Worm (Caenorhabditis elegans) whole organism, L4/young adult: ENCODE data around the gene mcm-10.

Experiments
- W03F9.2 ChIP-seq: fragments of 150-350 bp; optimal IDR thresholded peaks from 2 replicates; lab custom pipeline; 2014; ENCODE audit warnings: missing biosample characterization, missing genetic modification characterization
- dao-5 ChIP-seq: sonication (generic microtip); optimal IDR thresholded peaks from 2 replicates; lab custom pipeline; 2016; ENCODE audit warnings: missing genotype, missing genetic modification characterization, moderate library complexity, missing compliant biosample characterization
- him-1 ChIP-seq: sonication (generic microtip); optimal IDR thresholded peaks from 2 replicates; lab custom pipeline; 2016; ENCODE audit warnings: missing genotype, missing genetic modification reagents, missing genetic modification characterization, missing compliant biosample characterization

The mcm-10 gene

ce11 chrIII:11317164-11317620, at the start of gene mcm-10:
Gene mcm-10 (plus strand): TSS chrIII:11317570.
- TF ChIP-seq W03F9.2 (tag; lab: Kevin White, UChicago) (peak; percentile 59), him-1 (tag; lab: Kevin White, UChicago) (peak; percentile 31), dao-5 (no peak)

ce11 chrIII:11268532-11268931, 48.8 kb upstream of the mcm-10 start:
- TF ChIP-seq W03F9.2 (tag; lab: Kevin White, UChicago), result no peak
- no peak for TF ChIP-seq dao-5
- TF ChIP-seq him-1 (tag; lab: Kevin White, UChicago), result no peak

- TF ChIP-seq W03F9.2 (tag; lab: Kevin White, UChicago) (no peak), dao-5 (no peak), him-1 (tag; lab: Kevin White, UChicago) (no peak)
These were observed 48.2 kb upstream of the mcm-10 start for ce11 chrIII:11269206-11269605.

- no peak for TF ChIP-seq W03F9.2 (tag; lab: Kevin White, UChicago)
- TF ChIP-seq him-1 (tag; lab: Kevin White, UChicago), result no peak
- TF ChIP-seq dao-5, result no peak
These were observed 46.6 kb upstream of the mcm-10 start, which contains the start of gene obr-1 for ce11 chrIII:11270795-11271194. Gene obr-1 (minus strand): TSS chrIII:11270895.

ce11 chrIII:11274590-11275116, 42.7 kb upstream of the mcm-10 start, which contains the start of gene Y47D3A.20:
Gene Y47D3A.20 (plus strand): TSS chrIII:11275066.
- TF ChIP-seq W03F9.2 (tag; lab: Kevin White, UChicago) (no peak), dao-5 (no peak)

ce11 chrIII:11278817-11279216, 38.6 kb upstream of the mcm-10 start, which contains the start of gene Y47D3A.21:
Gene Y47D3A.21 (minus strand): TSS chrIII:11278917.
- no peak for TF ChIP-seq W03F9.2 (tag; lab: Kevin White, UChicago)
- no peak for TF ChIP-seq him-1 (tag; lab: Kevin White, UChicago)
- TF ChIP-seq dao-5, result no peak

ce11 chrIII:11279954-11280353, 37.4 kb upstream of the mcm-10 start:
- no peak for TF ChIP-seq W03F9.2 (tag; lab: Kevin White, UChicago)
- no peak for TF ChIP-seq him-1 (tag; lab: Kevin White, UChicago)
- no peak for TF ChIP-seq dao-5

ce11 chrIII:11283648-11284047, 33.7 kb upstream of the mcm-10 start:
- TF ChIP-seq him-1 (tag; lab: Kevin White, UChicago) (no peak), W03F9.2 (tag; lab: Kevin White, UChicago) (no peak), dao-5 (no peak)

- no peak for TF ChIP-seq W03F9.2 (tag; lab: Kevin White, UChicago)
- TF ChIP-seq dao-5, result no peak
- TF ChIP-seq him-1 (tag; lab: Kevin White, UChicago), result no peak
These were observed 31.3 kb upstream of the mcm-10 start for ce11 chrIII:11286069-11286468.

- TF ChIP-seq W03F9.2 (tag; lab: Kevin White, UChicago) (no peak), dao-5 (no peak)
These were observed 30.0 kb upstream of the mcm-10 start for ce11 chrIII:11287340-11287739.

- TF ChIP-seq W03F9.2 (tag; lab: Kevin White, UChicago) (no peak), dao-5 (no peak), him-1 (tag; lab: Kevin White, UChicago) (no peak)
These were observed 29.1 kb upstream of the mcm-10 start for ce11 chrIII:11288295-11288694.

- TF ChIP-seq dao-5, result no peak
- no peak for TF ChIP-seq W03F9.2 (tag; lab: Kevin White, UChicago)
- no peak for TF ChIP-seq him-1 (tag; lab: Kevin White, UChicago)
These were observed 27.5 kb upstream of the mcm-10 start for ce11 chrIII:11289876-11290275.

- TF ChIP-seq dao-5, result no peak
- peak; percentile 39 for TF ChIP-seq W03F9.2 (tag; lab: Kevin White, UChicago)
- TF ChIP-seq him-1 (tag; lab: Kevin White, UChicago), result peak; percentile 39
These were observed 26.8 kb upstream of the mcm-10 start, which contains the start of the genes gly-9, mib-1 and smc-3 for ce11 chrIII:11290554-11290953. Gene gly-9 (minus strand): TSS chrIII:11290580. Gene mib-1 (minus strand): TSS chrIII:11290676. Gene smc-3 (plus strand): TSS chrIII:11290904.

ce11 chrIII:11311466-11311865, 5.9 kb upstream of the mcm-10 start, which contains the start of gene rab-35:
Gene rab-35 (minus strand): TSS chrIII:11311566.
- TF ChIP-seq him-1 (tag; lab: Kevin White, UChicago) (no peak), W03F9.2 (tag; lab: Kevin White, UChicago) (no peak), dao-5 (no peak)

- no peak for TF ChIP-seq dao-5
- TF ChIP-seq W03F9.2 (tag; lab: Kevin White, UChicago), result no peak
- TF ChIP-seq him-1 (tag; lab: Kevin White, UChicago), result no peak
These were observed 761 bp downstream of the mcm-10 start, which contains the start of gene teg-1 for ce11 chrIII:11318131-11318530. Gene teg-1 (minus strand): TSS chrIII:11318231.
